Worm (Caenorhabditis elegans) whole organism, young adult: Measurements from ENCODE around the gene C39B5.10.
A peak's percentile ranks its signal among the peaks of the same experiment; 100 is the strongest.

Experiments
- C06A6.2 ChIP-seq: fragments of 200-800 bp; sonication (Bioruptor generic); conservative IDR thresholded peaks from 2 replicates; pipeline ENCODE4 v1.3.6; 2022; ENCODE audit warnings: missing genetic modification characterization, missing compliant biosample characterization
- D2030.7 ChIP-seq: fragments of 200-800 bp; sonication (Bioruptor generic); IDR thresholded peaks from 2 replicates; pipeline ENCODE4 v1.3.6; 2022; ENCODE audit warnings: missing genetic modification reagents, missing genetic modification characterization, missing compliant biosample characterization
- F10E7.11 ChIP-seq: sonication (generic microtip); optimal IDR thresholded peaks from 2 replicates; lab custom pipeline; 2017; ENCODE audit warnings: mild to moderate bottlenecking, missing genetic modification characterization, moderate library complexity, missing compliant biosample characterization
- F49E8.2 ChIP-seq: sonication (generic microtip); optimal IDR thresholded peaks from 3 replicates; lab custom pipeline; 2017; ENCODE audit warnings: missing genetic modification characterization, mild to moderate bottlenecking, missing compliant biosample characterization, antibody characterized with exemption, moderate library complexity; ENCODE audit not compliant: insufficient read depth
- F52B5.7 ChIP-seq: sonication (generic microtip); optimal IDR thresholded peaks from 2 replicates; lab custom pipeline; 2016; ENCODE audit warnings: mild to moderate bottlenecking, missing genetic modification characterization, missing compliant biosample characterization
- K11D2.4 ChIP-seq: fragments of 200-800 bp; sonication (Bioruptor generic); IDR thresholded peaks from 2 replicates; pipeline ENCODE4 v1.3.6; 2022; ENCODE audit warnings: missing genetic modification reagents, missing genetic modification characterization, missing compliant biosample characterization
- aptf-3 ChIP-seq: fragments of 200-800 bp; sonication (Bioruptor generic); IDR thresholded peaks from 2 replicates; pipeline ENCODE4 v1.3.6; 2022; ENCODE audit warnings: missing genetic modification characterization, missing compliant biosample characterization
- atf-7 ChIP-seq: sonication (generic microtip); optimal IDR thresholded peaks from 2 replicates; lab custom pipeline; 2017; ENCODE audit warnings: mild to moderate bottlenecking, missing genetic modification characterization, missing compliant biosample characterization
- athp-1 ChIP-seq: sonication (generic microtip); optimal IDR thresholded peaks from 2 replicates; lab custom pipeline; 2017; ENCODE audit warnings: mild to moderate bottlenecking, missing genetic modification characterization, missing compliant biosample characterization
- ceh-27 ChIP-seq: fragments of 200-800 bp; sonication (Bioruptor generic); optimal IDR thresholded peaks from 2 replicates; lab custom pipeline; 2018; ENCODE audit warnings: mild to moderate bottlenecking, missing genetic modification characterization, moderate library complexity, missing compliant biosample characterization
- dpl-1 ChIP-seq: fragments of 150-350 bp; optimal IDR thresholded peaks from 2 replicates; lab custom pipeline; 2014; ENCODE audit warnings: missing biosample characterization, missing genetic modification reagents, missing genetic modification characterization
- egl-18 ChIP-seq: fragments of 200-800 bp; sonication (Bioruptor generic); IDR thresholded peaks from 2 replicates; pipeline ENCODE4 v1.3.6; 2022; ENCODE audit warnings: missing genetic modification reagents, missing genetic modification characterization, missing compliant biosample characterization
- egl-44 ChIP-seq: fragments of 200-800 bp; sonication (Bioruptor generic); IDR thresholded peaks from 2 replicates; pipeline ENCODE4 v1.3.6; 2022; ENCODE audit warnings: missing genetic modification reagents, missing genetic modification characterization, missing compliant biosample characterization
- egrh-3 ChIP-seq: fragments of 200-800 bp; sonication (Bioruptor generic); IDR thresholded peaks from 2 replicates; pipeline ENCODE4 v1.3.6; 2022; ENCODE audit warnings: missing genetic modification reagents, missing genetic modification characterization, missing compliant biosample characterization
- ekl-4 ChIP-seq: fragments of 200-800 bp; sonication (Bioruptor generic); IDR thresholded peaks from 2 replicates; pipeline ENCODE4 v1.3.6; 2022; ENCODE audit warnings: missing genetic modification reagents, missing genetic modification characterization, missing compliant biosample characterization
- hlh-12 ChIP-seq: sonication (generic microtip); optimal IDR thresholded peaks from 2 replicates; lab custom pipeline; 2016; ENCODE audit warnings: missing genetic modification characterization, missing compliant biosample characterization
- hmg-1.2 ChIP-seq: fragments of 200-800 bp; sonication (Bioruptor generic); IDR thresholded peaks from 2 replicates; pipeline ENCODE4 v1.3.6; 2022; ENCODE audit warnings: missing genetic modification reagents, missing genetic modification characterization, missing compliant biosample characterization
- hsf-1 ChIP-seq: fragments of 200-800 bp; sonication (Bioruptor generic); IDR thresholded peaks from 2 replicates; pipeline ENCODE4 v1.3.6; 2022; ENCODE audit warnings: missing genetic modification reagents, missing genetic modification characterization, missing compliant biosample characterization
- lsl-1 ChIP-seq: fragments of 200-800 bp; sonication (Bioruptor generic); optimal IDR thresholded peaks from 2 replicates; lab custom pipeline; 2018; ENCODE audit warnings: mild to moderate bottlenecking, missing genetic modification characterization, moderate library complexity, missing compliant biosample characterization
- madf-10 ChIP-seq: sonication (generic microtip); optimal IDR thresholded peaks from 2 replicates; lab custom pipeline; 2016; ENCODE audit warnings: mild to moderate bottlenecking, missing genetic modification characterization, missing compliant biosample characterization
- madf-3 ChIP-seq: fragments of 200-800 bp; sonication (Bioruptor generic); IDR thresholded peaks from 2 replicates; pipeline ENCODE4 v1.3.6; 2022; ENCODE audit warnings: missing genetic modification reagents, missing genetic modification characterization, missing compliant biosample characterization
- madf-6 ChIP-seq: fragments of 200-800 bp; sonication (Bioruptor generic); IDR thresholded peaks from 2 replicates; pipeline ENCODE4 v1.3.6; 2022; ENCODE audit warnings: missing genetic modification reagents, missing genetic modification characterization, missing compliant biosample characterization
- mcd-1 ChIP-seq: fragments of 200-800 bp; sonication (Bioruptor generic); IDR thresholded peaks from 2 replicates; pipeline ENCODE4 v1.3.6; 2022; ENCODE audit warnings: missing genetic modification reagents, missing genetic modification characterization, missing compliant biosample characterization
- mxl-1 ChIP-seq: sonication (generic microtip); optimal IDR thresholded peaks from 2 replicates; lab custom pipeline; 2016; ENCODE audit warnings: missing genetic modification characterization, missing compliant biosample characterization
- nfyb-1 ChIP-seq: fragments of 200-800 bp; sonication (Bioruptor generic); IDR thresholded peaks from 2 replicates; pipeline ENCODE4 v1.3.6; 2022; ENCODE audit warnings: missing genetic modification reagents, missing genetic modification characterization, missing compliant biosample characterization
- nhr-80 ChIP-seq: sonication (generic microtip); optimal IDR thresholded peaks from 2 replicates; lab custom pipeline; 2016; ENCODE audit warnings: missing genetic modification characterization, missing compliant biosample characterization
- repo-1 ChIP-seq: sonication (generic microtip); optimal IDR thresholded peaks from 2 replicates; lab custom pipeline; 2017; ENCODE audit warnings: mild to moderate bottlenecking, missing genetic modification characterization, missing compliant biosample characterization
- sdz-38 ChIP-seq: sonication (generic microtip); optimal IDR thresholded peaks from 2 replicates; lab custom pipeline; 2016; ENCODE audit warnings: missing genotype, missing genetic modification characterization, missing compliant biosample characterization
- snpc-1.3 ChIP-seq: sonication (generic microtip); optimal IDR thresholded peaks from 2 replicates; lab custom pipeline; 2017; ENCODE audit warnings: missing genetic modification characterization, mild to moderate bottlenecking, missing compliant biosample characterization, antibody characterized with exemption, moderate library complexity, missing genotype, missing genetic modification reagents; ENCODE audit not compliant: insufficient read depth
- sptf-2 ChIP-seq: fragments of 200-800 bp; sonication (Bioruptor generic); optimal IDR thresholded peaks from 2 replicates; lab custom pipeline; 2018; ENCODE audit warnings: mild to moderate bottlenecking, missing genetic modification characterization, missing compliant biosample characterization
- zfh-2 ChIP-seq: fragments of 200-800 bp; sonication (Bioruptor generic); conservative IDR thresholded peaks from 2 replicates; pipeline ENCODE4 v1.3.6; 2022; ENCODE audit warnings: missing genetic modification reagents, missing genetic modification characterization, missing compliant biosample characterization
- ztf-25 ChIP-seq: fragments of 200-800 bp; sonication (Bioruptor generic); IDR thresholded peaks from 2 replicates; pipeline ENCODE4 v1.3.6; 2022; ENCODE audit warnings: missing genetic modification reagents, missing genetic modification characterization, missing compliant biosample characterization

Gene C39B5.10

ce11 chrIII:2223932-2224331 lies 15.5 kb downstream of the C39B5.10 start, which contains the start of gene srd-65:
Gene srd-65 (minus strand): TSS chrIII:2224032.
- TF ChIP-seq hlh-12 (tag; lab: Kevin White, UChicago), result no peak
- TF ChIP-seq egl-18 (GFP tag; lab: Robert Waterston, UW), result no peak
- TF ChIP-seq sdz-38 (tag; lab: Kevin White, UChicago), result no peak
- TF ChIP-seq madf-10, result no peak
- TF ChIP-seq mcd-1 (GFP tag; lab: Robert Waterston, UW), result no peak
- no peak for TF ChIP-seq C06A6.2
- no peak for TF ChIP-seq mxl-1 (tag; lab: Kevin White, UChicago)
- TF ChIP-seq repo-1 (tag; lab: Kevin White, UChicago), result no peak
- TF ChIP-seq madf-3 (GFP tag; lab: Robert Waterston, UW), result no peak
- no peak for TF ChIP-seq snpc-1.3 (tag; lab: Kevin White, UChicago)

- no peak for TF ChIP-seq nfyb-1
- TF ChIP-seq sptf-2 (GFP tag; lab: Kevin White, UChicago), result no peak
- no peak for TF ChIP-seq F10E7.11 (tag; lab: Kevin White, UChicago)
- no peak for TF ChIP-seq aptf-3 (GFP tag; lab: Robert Waterston, UW)
- no peak for TF ChIP-seq ztf-25 (GFP tag; lab: Robert Waterston, UW)
- TF ChIP-seq ceh-27 (GFP tag; lab: Kevin White, UChicago), result no peak
- TF ChIP-seq egrh-3, result no peak
- TF ChIP-seq hsf-1 (GFP tag; lab: Robert Waterston, UW), result no peak
- TF ChIP-seq F49E8.2, result no peak
- no peak for TF ChIP-seq K11D2.4 (GFP tag; lab: Robert Waterston, UW)
- TF ChIP-seq snpc-1.3 (tag; lab: Kevin White, UChicago), result no peak
- no peak for TF ChIP-seq zfh-2 (GFP tag; lab: Robert Waterston, UW)
- no peak for TF ChIP-seq egl-44 (GFP tag; lab: Robert Waterston, UW)
- TF ChIP-seq atf-7 (tag; lab: Kevin White, UChicago), result no peak
- TF ChIP-seq F52B5.7 (tag; lab: Kevin White, UChicago), result no peak
These were observed 20.0 kb downstream of the C39B5.10 start, which contains the start of gene fbxa-12 for ce11 chrIII:2219408-2219807. Gene fbxa-12 (plus strand): TSS chrIII:2219708.

DNA sequence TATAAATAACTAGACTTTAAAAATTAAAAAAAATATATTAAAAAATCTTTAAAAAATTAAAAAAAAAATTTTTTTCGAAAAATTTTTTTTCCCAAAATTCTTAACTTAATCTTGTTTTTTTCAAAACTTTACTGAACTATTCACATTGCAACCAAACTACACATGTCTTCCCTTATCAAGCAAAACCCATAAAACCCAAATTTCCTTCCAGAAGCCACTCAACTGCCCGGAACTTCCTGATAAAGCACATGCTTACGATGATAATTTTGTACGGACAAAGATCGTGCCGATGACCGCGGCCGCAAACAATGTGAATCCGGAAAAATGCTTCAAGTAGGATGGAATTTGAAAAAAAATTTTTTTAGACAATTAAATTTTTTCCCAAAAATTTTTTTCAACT lies 27.1 kb downstream of the C39B5.10 start:
- TF ChIP-seq nhr-80 (tag; lab: Kevin White, UChicago) (peak; percentile 24), ekl-4 (GFP tag; lab: Robert Waterston, UW) (no peak)

- TF ChIP-seq dpl-1 (GFP tag; lab: Kevin White, UChicago), result no peak
- TF ChIP-seq madf-6 (GFP tag; lab: Robert Waterston, UW), result no peak
- TF ChIP-seq athp-1 (tag; lab: Kevin White, UChicago), result no peak
- TF ChIP-seq D2030.7 (GFP tag; lab: Robert Waterston, UW), result no peak
These were observed 28.3 kb downstream of the C39B5.10 start, which contains the start of gene C39B5.14 for ce11 chrIII:2211120-2211519. Gene C39B5.14 (plus strand): TSS chrIII:2211420.

DNA sequence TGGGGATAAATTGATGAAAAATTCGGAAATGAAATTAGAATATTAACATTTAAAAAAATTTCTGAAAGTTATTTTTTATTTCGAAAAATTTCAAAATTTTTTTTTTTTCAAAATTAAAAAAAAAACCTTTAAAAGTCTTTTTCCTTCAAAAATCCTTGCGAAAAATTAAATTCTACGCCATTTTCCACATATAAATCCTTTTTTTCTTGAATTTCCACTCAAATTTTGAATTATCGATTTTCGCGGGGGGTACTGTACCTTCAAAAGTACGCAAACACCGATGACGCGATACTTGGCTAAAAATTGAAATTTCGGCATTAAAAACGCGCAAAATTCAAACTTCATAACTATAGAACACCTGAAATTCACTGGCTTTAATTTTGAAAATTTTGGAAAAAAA lies 28.8 kb downstream of the C39B5.10 start:
- TF ChIP-seq lsl-1 (GFP tag; lab: Kevin White, UChicago) (peak; percentile 29), hmg-1.2 (GFP tag; lab: Robert Waterston, UW) (no peak)
